Fruit fly (Drosophila melanogaster) whole organism, embryonic: ENCODE results near the gene BthD.

Experiments used
- ATbp ChIP-seq: fragments of 200-800 bp; sonication (Bioruptor generic); optimal IDR thresholded peaks from 2 replicates; lab custom pipeline; 2017; ENCODE audit warnings: missing biosample characterization, mild to moderate bottlenecking, missing genetic modification characterization, missing genetic modification reagents
- Antp ChIP-seq: fragments of 200-800 bp; sonication (Bioruptor generic); optimal IDR thresholded peaks from 3 replicates; lab custom pipeline; 2016; ENCODE audit warnings: missing biosample characterization, missing genetic modification characterization
- B-H1 ChIP-seq: fragments of 200-800 bp; sonication (Bioruptor generic); IDR thresholded peaks from 3 replicates; pipeline ENCODE4 v1.3.6; 2022; ENCODE audit warnings: missing biosample characterization, missing genetic modification characterization
- CG12391 ChIP-seq: fragments of 200-800 bp; sonication (Bioruptor generic); optimal IDR thresholded peaks from 3 replicates; lab custom pipeline; 2018; ENCODE audit warnings: missing biosample characterization, mild to moderate bottlenecking, missing genetic modification characterization, moderate library complexity
- CG12942 ChIP-seq: fragments of 200-800 bp; sonication (Bioruptor generic); optimal IDR thresholded peaks from 3 replicates; lab custom pipeline; 2016; ENCODE audit warnings: missing biosample characterization, missing genetic modification characterization
- CG13624 ChIP-seq: fragments of 200-800 bp; sonication (Bioruptor generic); optimal IDR thresholded peaks from 2 replicates; lab custom pipeline; 2016; ENCODE audit warnings: missing biosample characterization, missing genetic modification characterization
- CG14014 ChIP-seq: fragments of 200-800 bp; sonication (Bioruptor generic); IDR thresholded peaks from 2 replicates; pipeline ENCODE4 v1.3.6; 2022; ENCODE audit warnings: missing biosample characterization, missing genetic modification characterization
- CG1529 ChIP-seq: fragments of 200-800 bp; sonication (Bioruptor generic); optimal IDR thresholded peaks from 3 replicates; lab custom pipeline; 2018; ENCODE audit warnings: missing biosample characterization, missing genetic modification characterization
- CG2129 ChIP-seq: fragments of 200-800 bp; sonication (Bioruptor generic); IDR thresholded peaks from 2 replicates; pipeline ENCODE4 v1.3.6; 2022; ENCODE audit warnings: missing biosample characterization, missing genetic modification characterization; ENCODE audit not compliant: partially characterized antibody
- CG2712 ChIP-seq: fragments of 200-800 bp; optimal IDR thresholded peaks from 3 replicates; lab custom pipeline; 2019; ENCODE audit warnings: missing biosample characterization, mild to moderate bottlenecking, missing genetic modification characterization, moderate library complexity
- CG30431 ChIP-seq: fragments of 200-800 bp; sonication (Bioruptor generic); optimal IDR thresholded peaks from 2 replicates; lab custom pipeline; 2017; ENCODE audit warnings: missing biosample characterization, missing genetic modification characterization
- CG5180 ChIP-seq: fragments of 200-800 bp; sonication (Bioruptor generic); optimal IDR thresholded peaks from 3 replicates; lab custom pipeline; 2017; ENCODE audit warnings: missing biosample characterization, missing genetic modification characterization, mild to moderate bottlenecking, moderate library complexity, missing genetic modification reagents
- CG7963 ChIP-seq: fragments of 200-800 bp; sonication (Bioruptor generic); IDR thresholded peaks from 3 replicates; pipeline ENCODE4 v1.3.6; 2022; ENCODE audit warnings: missing biosample characterization, missing genetic modification characterization; ENCODE audit not compliant: partially characterized antibody
- CG9437 ChIP-seq: fragments of 200-800 bp; sonication (Bioruptor generic); optimal IDR thresholded peaks from 2 replicates; lab custom pipeline; 2018; ENCODE audit warnings: missing biosample characterization, mild to moderate bottlenecking, missing genetic modification characterization
- Chrac-16 ChIP-seq: fragments of 200-800 bp; sonication (Bioruptor generic); optimal IDR thresholded peaks from 3 replicates; lab custom pipeline; 2016; ENCODE audit warnings: missing biosample characterization, missing genetic modification characterization
- CoRest ChIP-seq: fragments of 200-800 bp; sonication (Bioruptor generic); optimal IDR thresholded peaks from 3 replicates; lab custom pipeline; 2018; ENCODE audit warnings: missing biosample characterization, mild to moderate bottlenecking, missing genetic modification characterization, moderate library complexity
- Dad ChIP-seq: fragments of 200-800 bp; sonication (Bioruptor generic); optimal IDR thresholded peaks from 3 replicates; lab custom pipeline; 2016; ENCODE audit warnings: missing biosample characterization, missing genetic modification characterization
- Dip2 ChIP-seq: fragments of 200-800 bp; sonication (Bioruptor generic); IDR thresholded peaks from 2 replicates; pipeline ENCODE4 v1.3.6; 2022; ENCODE audit warnings: missing biosample characterization, missing genetic modification characterization
- Dip3 ChIP-seq: fragments of 200-800 bp; sonication (Bioruptor generic); optimal IDR thresholded peaks from 3 replicates; lab custom pipeline; 2016; ENCODE audit warnings: missing biosample characterization, missing genetic modification characterization
- Doc2 ChIP-seq: fragments of 200-800 bp; sonication (Bioruptor generic); IDR thresholded peaks from 2 replicates; pipeline ENCODE4 v1.3.6; 2022; ENCODE audit warnings: missing biosample characterization, missing genetic modification characterization
- Doc3 ChIP-seq: fragments of 200-800 bp; sonication (Bioruptor generic); IDR thresholded peaks from 3 replicates; pipeline ENCODE4 v1.3.6; 2022; ENCODE audit warnings: missing biosample characterization, missing genetic modification characterization; ENCODE audit not compliant: partially characterized antibody
- Fer1 ChIP-seq: fragments of 200-800 bp; sonication (Bioruptor generic); optimal IDR thresholded peaks from 2 replicates; lab custom pipeline; 2017; ENCODE audit warnings: missing biosample characterization, mild to moderate bottlenecking, missing genetic modification characterization
- HLH3B ChIP-seq: fragments of 200-800 bp; sonication (Bioruptor generic); IDR thresholded peaks from 2 replicates; pipeline ENCODE4 v1.3.6; 2022; ENCODE audit warnings: missing biosample characterization, missing genetic modification characterization
- HLHmδ ChIP-seq: fragments of 200-800 bp; sonication (Bioruptor generic); optimal IDR thresholded peaks from 2 replicates; lab custom pipeline; 2018; ENCODE audit warnings: missing biosample characterization, mild to moderate bottlenecking, missing genetic modification characterization, moderate library complexity
- HmgD ChIP-seq: fragments of 200-800 bp; sonication (Bioruptor generic); optimal IDR thresholded peaks from 3 replicates; lab custom pipeline; 2016; ENCODE audit warnings: missing biosample characterization, missing genetic modification characterization
- Hr78 ChIP-seq, 2 experiments: fragments of 200-800 bp in 1 of 2; fragments of >200 bp in 1 of 2; sonication (Bioruptor generic) in 1 of 2; optimal IDR thresholded peaks; 2 replicates each; lab custom pipeline; 2017 to 2019; ENCODE audit warnings: missing biosample characterization in 2 of 2, missing genetic modification characterization in 2 of 2, mild to moderate bottlenecking in 1 of 2, moderate library complexity in 1 of 2
- Oli ChIP-seq: fragments of 200-800 bp; sonication (Bioruptor generic); optimal IDR thresholded peaks from 2 replicates; lab custom pipeline; 2018; ENCODE audit warnings: missing biosample characterization, mild to moderate bottlenecking, missing genetic modification characterization, moderate library complexity
- Optix ChIP-seq: fragments of 200-800 bp; sonication (Bioruptor generic); IDR thresholded peaks from 3 replicates; pipeline ENCODE4 v1.3.6; 2022; ENCODE audit warnings: missing biosample characterization, missing genetic modification characterization
- Scr ChIP-seq: fragments of 200-800 bp; sonication (Bioruptor generic); IDR thresholded peaks from 2 replicates; pipeline ENCODE4 v1.3.6; 2022; ENCODE audit warnings: missing biosample characterization, missing genetic modification characterization; ENCODE audit not compliant: partially characterized antibody
- Ssrp ChIP-seq: fragments of 200-800 bp; sonication (Bioruptor generic); optimal IDR thresholded peaks from 2 replicates; lab custom pipeline; 2018; ENCODE audit warnings: missing biosample characterization, mild to moderate bottlenecking, missing genetic modification characterization, moderate library complexity
- Tbp ChIP-seq: fragments of >200 bp; optimal IDR thresholded peaks from 2 replicates; lab custom pipeline; 2018; ENCODE audit warnings: missing biosample characterization, missing genetic modification characterization
- Trl ChIP-seq, 3 experiments: fragments of >200 bp in 2 of 3; fragments of 200-800 bp in 1 of 3; sonication (Bioruptor generic) in 1 of 3; optimal IDR thresholded peaks; 2 replicates in 1 of 3; 3 replicates in 2 of 3; lab custom pipeline; 2016 to 2017; ENCODE audit warnings: missing biosample characterization in 1 of 3, missing genetic modification characterization in 1 of 3
- ash1 ChIP-seq: fragments of 200-800 bp; sonication (Bioruptor generic); optimal IDR thresholded peaks from 2 replicates; lab custom pipeline; 2018; ENCODE audit warnings: missing biosample characterization, mild to moderate bottlenecking, missing genetic modification characterization
- cwo ChIP-seq: fragments of 200-800 bp; sonication (Bioruptor generic); optimal IDR thresholded peaks from 3 replicates; lab custom pipeline; 2017; ENCODE audit warnings: missing biosample characterization, missing genetic modification characterization, mild to moderate bottlenecking, moderate library complexity, missing genetic modification reagents
- emc ChIP-seq: fragments of 200-800 bp; sonication (Bioruptor generic); optimal IDR thresholded peaks from 2 replicates; lab custom pipeline; 2016; ENCODE audit warnings: missing biosample characterization, missing genetic modification characterization
- ewg ChIP-seq: fragments of 200-800 bp; sonication (Bioruptor generic); optimal IDR thresholded peaks from 3 replicates; lab custom pipeline; 2017; ENCODE audit warnings: mild to moderate bottlenecking, missing biosample characterization, missing genetic modification reagents, missing genetic modification characterization
- gro ChIP-seq: fragments of 200-800 bp; sonication (Bioruptor generic); optimal IDR thresholded peaks from 2 replicates; lab custom pipeline; 2016; ENCODE audit warnings: missing biosample characterization, missing genetic modification characterization
- inv ChIP-seq: fragments of 200-800 bp; sonication (Bioruptor generic); IDR thresholded peaks from 2 replicates; pipeline ENCODE4 v1.3.6; 2022; ENCODE audit warnings: missing biosample characterization, missing genetic modification characterization; ENCODE audit not compliant: partially characterized antibody
- jing ChIP-seq: fragments of 200-800 bp; sonication (Bioruptor generic); optimal IDR thresholded peaks from 2 replicates; lab custom pipeline; 2018; ENCODE audit warnings: missing biosample characterization, mild to moderate bottlenecking, missing genetic modification characterization
- ken ChIP-seq: fragments of 200-800 bp; sonication (Bioruptor generic); IDR thresholded peaks from 3 replicates; pipeline ENCODE4 v1.3.6; 2022; ENCODE audit warnings: missing biosample characterization, missing genetic modification characterization
- lola ChIP-seq, 3 experiments: fragments of >200 bp in 2 of 3; fragments of 200-800 bp in 1 of 3; sonication (Bioruptor generic) in 1 of 3; optimal IDR thresholded peaks; 2 replicates each; lab custom pipeline; 2017 to 2019; ENCODE audit warnings: missing biosample characterization in 3 of 3, missing genetic modification characterization in 3 of 3, mild to moderate bottlenecking in 1 of 3, moderate library complexity in 1 of 3
- luna ChIP-seq: fragments of 200-800 bp; sonication (Bioruptor generic); optimal IDR thresholded peaks from 2 replicates; lab custom pipeline; 2016; ENCODE audit warnings: missing biosample characterization, missing genetic modification characterization
- oc ChIP-seq: fragments of 200-800 bp; sonication (Bioruptor generic); optimal IDR thresholded peaks from 2 replicates; lab custom pipeline; 2018; ENCODE audit warnings: missing biosample characterization, mild to moderate bottlenecking, missing genetic modification characterization, moderate library complexity
- onecut ChIP-seq: fragments of 200-800 bp; sonication (Bioruptor generic); IDR thresholded peaks from 2 replicates; pipeline ENCODE4 v1.3.6; 2022; ENCODE audit warnings: missing biosample characterization, missing genetic modification characterization
- org-1 ChIP-seq: fragments of 200-800 bp; sonication (Bioruptor generic); optimal IDR thresholded peaks from 2 replicates; lab custom pipeline; 2017; ENCODE audit warnings: missing biosample characterization, missing genetic modification characterization
- pb ChIP-seq: fragments of 200-800 bp; sonication (Bioruptor generic); optimal IDR thresholded peaks from 3 replicates; lab custom pipeline; 2016; ENCODE audit warnings: missing biosample characterization, missing genetic modification characterization
- repo ChIP-seq: fragments of 200-800 bp; sonication (Bioruptor generic); optimal IDR thresholded peaks from 2 replicates; lab custom pipeline; 2016; ENCODE audit warnings: missing biosample characterization, missing genetic modification characterization
- run ChIP-seq: fragments of 200-800 bp; sonication (Bioruptor generic); optimal IDR thresholded peaks from 3 replicates; lab custom pipeline; 2018; ENCODE audit warnings: missing biosample characterization, mild to moderate bottlenecking, missing genetic modification characterization
- tio ChIP-seq: fragments of 200-800 bp; sonication (Bioruptor generic); optimal IDR thresholded peaks from 2 replicates; lab custom pipeline; 2017; ENCODE audit warnings: missing biosample characterization, missing genetic modification characterization, inconsistent platforms
- unc-4 ChIP-seq: fragments of 200-800 bp; sonication (Bioruptor generic); IDR thresholded peaks from 2 replicates; pipeline ENCODE4 v1.3.6; 2022; ENCODE audit warnings: missing biosample characterization, missing genetic modification characterization; ENCODE audit not compliant: partially characterized antibody

Gene BthD

DNA sequence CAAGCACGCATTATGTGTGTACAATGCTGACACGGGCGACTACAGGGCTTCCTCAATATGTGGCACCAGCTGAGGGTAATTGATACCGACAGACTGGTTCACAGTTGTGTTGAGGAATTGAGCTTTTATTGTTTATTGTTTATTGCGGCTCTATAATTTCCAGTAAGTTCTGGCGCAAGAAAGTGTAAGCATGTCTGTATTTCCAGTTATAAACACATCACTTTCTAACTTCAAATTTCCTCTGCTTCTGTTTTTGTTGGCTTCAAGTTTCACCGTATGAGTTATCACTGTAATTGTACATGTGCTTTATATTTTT, 14.6 kb downstream of the BthD start (continued):
- peak; percentile 99 for TF ChIP-seq cwo (GFP tag; lab: Kevin White, UChicago)
- peak; percentile 68 for TF ChIP-seq Ssrp (tag; lab: Kevin White, UChicago)
- peak; percentile 49 for TF ChIP-seq onecut (GFP tag; lab: Robert Waterston, UW)
- no peak for TF ChIP-seq ewg (GFP tag; lab: Kevin White, UChicago)
- TF ChIP-seq Doc3 (GFP tag; lab: Robert Waterston, UW): no peak
- peak; percentile 74 for TF ChIP-seq CG2712 (tag; lab: Kevin White, UChicago)
- TF ChIP-seq HLH3B (GFP tag; lab: Robert Waterston, UW): peak; percentile 68
- peak; percentile 71 for TF ChIP-seq ken
- TF ChIP-seq emc: peak; percentile 29
- TF ChIP-seq Dip3: peak; percentile 77
- no peak for TF ChIP-seq CG2129 (GFP tag; lab: Robert Waterston, UW)
- peak; percentile 74 for TF ChIP-seq CG12391 (tag; lab: Kevin White, UChicago)
- TF ChIP-seq Oli (tag; lab: Kevin White, UChicago): peak; percentile 57
- TF ChIP-seq CG1529 (GFP tag; lab: Kevin White, UChicago): peak; percentile 49
- peak in 1 of 2 experiments; percentile 57 for TF ChIP-seq Hr78 (GFP tag; optimal IDR thresholded peaks at IDR 0.05; lab: Kevin White, UChicago)
- TF ChIP-seq gro (GFP tag; lab: Kevin White, UChicago): peak; percentile 86
- TF ChIP-seq ATbp: peak; percentile 56
- peak; percentile 68 for TF ChIP-seq CG9437 (GFP tag; lab: Kevin White, UChicago)
- no peak for TF ChIP-seq Trl (optimal IDR thresholded peaks at IDR 0.05; lab: Kevin White, UChicago)
- TF ChIP-seq Trl (GFP tag; optimal IDR thresholded peaks at IDR 0.05; lab: Kevin White, UChicago): peak; percentile 77
- TF ChIP-seq Chrac-16 (GFP tag; lab: Kevin White, UChicago): peak; percentile 74
- peak; percentile 25 for TF ChIP-seq repo (GFP tag; lab: Kevin White, UChicago)
- TF ChIP-seq jing (GFP tag; lab: Kevin White, UChicago): peak; percentile 17
- TF ChIP-seq HmgD: peak; percentile 73
- TF ChIP-seq Dad (GFP tag; lab: Kevin White, UChicago): peak; percentile 66
- peak; percentile 23 for TF ChIP-seq CG30431
- peak in 1 of 3 experiments; percentile 42 for TF ChIP-seq lola (GFP tag; optimal IDR thresholded peaks at IDR 0.05; lab: Kevin White, UChicago)
- no peak for TF ChIP-seq tio (GFP tag; lab: Kevin White, UChicago)
- TF ChIP-seq CG13624 (GFP tag; lab: Kevin White, UChicago): peak; percentile 83
- peak; percentile 66 for TF ChIP-seq luna (GFP tag; lab: Kevin White, UChicago)
- peak; percentile 54 for TF ChIP-seq Doc2 (GFP tag; lab: Robert Waterston, UW)
- TF ChIP-seq CG14014 (GFP tag; lab: Robert Waterston, UW): peak; percentile 84
- no peak for TF ChIP-seq Tbp
- peak; percentile 85 for TF ChIP-seq Antp (GFP tag; lab: Kevin White, UChicago)
- TF ChIP-seq inv (GFP tag; lab: Robert Waterston, UW): no peak
- TF ChIP-seq Dip2 (GFP tag; lab: Robert Waterston, UW): no peak
- peak; percentile 4 for TF ChIP-seq HLHmδ (GFP tag; lab: Kevin White, UChicago)
- peak; percentile 70 for TF ChIP-seq CG12942 (GFP tag; lab: Kevin White, UChicago)
- TF ChIP-seq Scr: no peak
- no peak for TF ChIP-seq ash1
- TF ChIP-seq Optix (GFP tag; lab: Robert Waterston, UW): peak; percentile 31; the same call in 1 of the 3 replicates
- TF ChIP-seq CoRest: peak; percentile 87
- TF ChIP-seq pb (GFP tag; lab: Kevin White, UChicago): peak; percentile 66
- peak; percentile 65 for TF ChIP-seq org-1 (GFP tag; lab: Kevin White, UChicago)
- TF ChIP-seq Fer1: peak; percentile 88
- no peak for TF ChIP-seq unc-4 (GFP tag; lab: Robert Waterston, UW)
- peak; percentile 64 for TF ChIP-seq B-H1
- no peak for TF ChIP-seq CG7963 (GFP tag; lab: Robert Waterston, UW)
- peak; percentile 44 for TF ChIP-seq CG5180 (GFP tag; lab: Kevin White, UChicago)
- TF ChIP-seq oc (tag; lab: Kevin White, UChicago): peak; percentile 66
- TF ChIP-seq run (tag; lab: Kevin White, UChicago): peak; percentile 38
